1 fruit fly cellular context compared by ENCODE assay signal in genomic region chr3L:1740129-1740975, dm6.
TF ChIP-seq lines count a peak whose summit lies in the region.

No protein-coding gene starts in this region.

TF ChIP-seq in whole organism, embryonic, 481 proteins besides CTCF, POLR2A, EP300 and RAD21 (continued from another document and continues in another):
- TF ChIP-seq CG4282 (GFP tag; optimal IDR thresholded peaks at IDR 0.05; lab: Kevin White, UChicago) (no peak), CG10274 (GFP tag; optimal IDR thresholded peaks at IDR 0.05; lab: Kevin White, UChicago) (no peak), jumu (GFP tag; optimal IDR thresholded peaks at IDR 0.05; lab: Kevin White, UChicago) (peak; percentile 11), CG2889 (GFP tag; IDR thresholded peaks at IDR 0.05; lab: Robert Waterston, UW) (peak; percentile 67; the same call in 2 of the 3 replicates), ro (GFP tag; IDR thresholded peaks at IDR 0.05; lab: Robert Waterston, UW) (0 out of 2 replicates have a peak, but pooled peaks have one; percentile 13), insv (GFP tag; optimal IDR thresholded peaks at IDR 0.05; lab: Kevin White, UChicago) (no peak), CG11560 (tag; IDR thresholded peaks at IDR 0.05; lab: Robert Waterston, UW) (peak; percentile 45; the same call in 1 of the 3 replicates), CG4820 (GFP tag; optimal IDR thresholded peaks at IDR 0.05; lab: Kevin White, UChicago) (no peak), chn (GFP tag; optimal IDR thresholded peaks at IDR 0.05; lab: Kevin White, UChicago) (peak; percentile 55), sd (tag; optimal IDR thresholded peaks at IDR 0.05; lab: Kevin White, UChicago) (peak; percentile 87), CG15479 (GFP tag; optimal IDR thresholded peaks at IDR 0.05; lab: Kevin White, UChicago) (no peak), CG13296 (GFP tag; optimal IDR thresholded peaks at IDR 0.05; lab: Kevin White, UChicago) (peak; percentile 46), CG12071 (GFP tag; optimal IDR thresholded peaks at IDR 0.05; lab: Kevin White, UChicago) (no peak), vfl (GFP tag; optimal IDR thresholded peaks at IDR 0.05; lab: Kevin White, UChicago) (peak; percentile 11), Nf-YA (GFP tag; IDR thresholded peaks at IDR 0.05; lab: Robert Waterston, UW) (no peak), Tbp (GFP tag; optimal IDR thresholded peaks at IDR 0.05; lab: Kevin White, UChicago) (no peak), lmd (GFP tag; IDR thresholded peaks at IDR 0.05; lab: Robert Waterston, UW) (peak; percentile 84), CG9437 (GFP tag; optimal IDR thresholded peaks at IDR 0.05; lab: Kevin White, UChicago) (peak; percentile 15), row (GFP tag; IDR thresholded peaks at IDR 0.05; lab: Robert Waterston, UW) (peak; percentile 86), fd3F (GFP tag; optimal IDR thresholded peaks at IDR 0.05; lab: Kevin White, UChicago) (peak; percentile 72), sens-2 (GFP tag; IDR thresholded peaks at IDR 0.05; lab: Robert Waterston, UW) (0 out of 2 replicates have a peak, but pooled peaks have one; percentile 35), HHEX (GFP tag; optimal IDR thresholded peaks at IDR 0.05; lab: Kevin White, UChicago) (peak; percentile 37), HmgD (GFP tag; optimal IDR thresholded peaks at IDR 0.05; lab: Kevin White, UChicago) (no peak), CG9797 (GFP tag; optimal IDR thresholded peaks at IDR 0.05; lab: Kevin White, UChicago) (no peak), CG18599 (GFP tag; optimal IDR thresholded peaks at IDR 0.05; lab: Kevin White, UChicago) (no peak), ci (GFP tag; IDR thresholded peaks at IDR 0.05; lab: Robert Waterston, UW) (peak; percentile 88), CG6813 (GFP tag; optimal IDR thresholded peaks at IDR 0.05; lab: Kevin White, UChicago) (no peak), CG12299 (tag; optimal IDR thresholded peaks at IDR 0.05; lab: Kevin White, UChicago) (no peak), sr (GFP tag; IDR thresholded peaks at IDR 0.05; lab: Robert Waterston, UW) (peak; percentile 92), dm (GFP tag; optimal IDR thresholded peaks at IDR 0.05; lab: Kevin White, UChicago) (peak; percentile 23), ems (GFP tag; optimal IDR thresholded peaks at IDR 0.05; lab: Kevin White, UChicago) (peak; percentile 63), Side (GFP tag; optimal IDR thresholded peaks at IDR 0.05; lab: Kevin White, UChicago) (peak; percentile 23), CG12236 (GFP tag; optimal IDR thresholded peaks at IDR 0.05; lab: Kevin White, UChicago) (no peak), Dll (GFP tag; IDR thresholded peaks at IDR 0.05; lab: Robert Waterston, UW; ENCODE audit: partially characterized antibody) (no peak), CG9727 (GFP tag; optimal IDR thresholded peaks at IDR 0.05; lab: Kevin White, UChicago) (peak; percentile 24), aop (GFP tag; IDR thresholded peaks at IDR 0.05; lab: Robert Waterston, UW) (no peak), nerfin-2 (GFP tag; IDR thresholded peaks at IDR 0.05; lab: Robert Waterston, UW; ENCODE audit: partially characterized antibody) (no peak), inv (GFP tag; IDR thresholded peaks at IDR 0.05; lab: Robert Waterston, UW; ENCODE audit: partially characterized antibody) (no peak), CG14710 (tag; optimal IDR thresholded peaks at IDR 0.05; lab: Kevin White, UChicago) (no peak), lov (optimal IDR thresholded peaks at IDR 0.05; lab: Kevin White, UChicago) (no peak), lov (GFP tag; IDR thresholded peaks at IDR 0.05; lab: Robert Waterston, UW) (0 out of 3 replicates have a peak, but pooled peaks have one; percentile 23), CG10462 (GFP tag; optimal IDR thresholded peaks at IDR 0.05; lab: Kevin White, UChicago) (peak; percentile 0), H2.0 (GFP tag; IDR thresholded peaks at IDR 0.05; lab: Robert Waterston, UW) (peak; percentile 77), Aef1 (GFP tag; IDR thresholded peaks at IDR 0.05; lab: Robert Waterston, UW) (peak; percentile 73), Gug (GFP tag; IDR thresholded peaks at IDR 0.05; lab: Robert Waterston, UW) (peak; percentile 62), CG10366 (GFP tag; IDR thresholded peaks at IDR 0.05; lab: Robert Waterston, UW) (peak; percentile 83), croc (GFP tag; conservative IDR thresholded peaks at IDR 0.05; lab: Robert Waterston, UW) (no peak; the same call in 2 of the 3 replicates), Fer3 (tag; optimal IDR thresholded peaks at IDR 0.05; lab: Kevin White, UChicago) (peak; percentile 66), CG10209 (GFP tag; optimal IDR thresholded peaks at IDR 0.05; lab: Kevin White, UChicago) (peak; percentile 62), CG4404 (GFP tag; IDR thresholded peaks at IDR 0.05; lab: Robert Waterston, UW) (peak; percentile 51; the same call in 1 of the 2 replicates), kni (GFP tag; optimal IDR thresholded peaks at IDR 0.05; lab: Kevin White, UChicago) (no peak), CG11695 (GFP tag; IDR thresholded peaks at IDR 0.05; lab: Robert Waterston, UW) (peak; percentile 85), CkIIα-i1 (GFP tag; IDR thresholded peaks at IDR 0.05; lab: Robert Waterston, UW) (no peak), sim (GFP tag; IDR thresholded peaks at IDR 0.05; lab: Robert Waterston, UW) (no peak), CG17912 (GFP tag; optimal IDR thresholded peaks at IDR 0.05; lab: Kevin White, UChicago) (no peak), CG1832 (GFP tag; optimal IDR thresholded peaks at IDR 0.05; lab: Kevin White, UChicago) (no peak), sens (GFP tag; lab: Kevin White, UChicago) (peak; percentile 86), Doc3 (GFP tag; IDR thresholded peaks at IDR 0.05; lab: Robert Waterston, UW; ENCODE audit: partially characterized antibody) (no peak), D19A (tag; optimal IDR thresholded peaks at IDR 0.05; lab: Kevin White, UChicago) (no peak), mam (GFP tag; optimal IDR thresholded peaks at IDR 0.05; lab: Kevin White, UChicago) (peak; percentile 67), zf30C (GFP tag; optimal IDR thresholded peaks at IDR 0.05; lab: Kevin White, UChicago) (no peak), Blimp-1 (GFP tag; optimal IDR thresholded peaks at IDR 0.05; lab: Kevin White, UChicago) (no peak), jigr1 (GFP tag; IDR thresholded peaks at IDR 0.05; lab: Robert Waterston, UW) (peak; percentile 47; the same call in 2 of the 3 replicates), slou (GFP tag; optimal IDR thresholded peaks at IDR 0.05; lab: Kevin White, UChicago) (no peak), unpg (GFP tag; optimal IDR thresholded peaks at IDR 0.05; lab: Kevin White, UChicago) (peak; percentile 64), CG15269 (tag; optimal IDR thresholded peaks at IDR 0.05; lab: Kevin White, UChicago) (peak; percentile 86), Sin3A (optimal IDR thresholded peaks at IDR 0.05; lab: Kevin White, UChicago) (no peak), Adf1 (GFP tag; IDR thresholded peaks at IDR 0.05; lab: Robert Waterston, UW) (no peak), CG33213 (GFP tag; optimal IDR thresholded peaks at IDR 0.05; lab: Kevin White, UChicago) (no peak), CG10979 (tag; optimal IDR thresholded peaks at IDR 0.05; lab: Kevin White, UChicago) (no peak), btn (GFP tag; optimal IDR thresholded peaks at IDR 0.05; lab: Kevin White, UChicago) (no peak), fu2 (GFP tag; optimal IDR thresholded peaks at IDR 0.05; lab: Kevin White, UChicago) (peak; percentile 38), Hey (tag; optimal IDR thresholded peaks at IDR 0.05; lab: Kevin White, UChicago) (no peak), Dp (GFP tag; optimal IDR thresholded peaks at IDR 0.05; lab: Kevin White, UChicago) (no peak), slp2 (GFP tag; optimal IDR thresholded peaks at IDR 0.05; lab: Kevin White, UChicago) (peak; percentile 36), sob (GFP tag; IDR thresholded peaks at IDR 0.05; lab: Robert Waterston, UW) (peak; percentile 77), Hr51 (GFP tag; optimal IDR thresholded peaks at IDR 0.05; lab: Kevin White, UChicago) (peak; percentile 34 to 83), knrl (GFP tag; IDR thresholded peaks at IDR 0.05; lab: Robert Waterston, UW; ENCODE audit: partially characterized antibody) (no peak), Drgx (GFP tag; IDR thresholded peaks at IDR 0.05; lab: Robert Waterston, UW) (peak; percentile 52), CG5180 (GFP tag; optimal IDR thresholded peaks at IDR 0.05; lab: Kevin White, UChicago) (no peak), zen2 (GFP tag; IDR thresholded peaks at IDR 0.05; lab: Robert Waterston, UW; ENCODE audit: partially characterized antibody) (no peak), toy (GFP tag; IDR thresholded peaks at IDR 0.05; lab: Robert Waterston, UW) (peak; percentile 43; the same call in 1 of the 2 replicates), sqz (GFP tag; optimal IDR thresholded peaks at IDR 0.05; lab: Kevin White, UChicago) (no peak), Ets65A (GFP tag; lab: Kevin White, UChicago) (peak; percentile 94), CG31365 (tag; optimal IDR thresholded peaks at IDR 0.05; lab: Kevin White, UChicago) (no peak), Lpt (GFP tag; optimal IDR thresholded peaks at IDR 0.05; lab: Kevin White, UChicago) (no peak), CG11456 (GFP tag; IDR thresholded peaks at IDR 0.05; lab: Robert Waterston, UW) (peak; percentile 76; the same call in 2 of the 3 replicates), CG8359 (GFP tag; optimal IDR thresholded peaks at IDR 0.05; lab: Kevin White, UChicago; ENCODE audit: borderline replicate concordance) (no peak), CG34422 (GFP tag; IDR thresholded peaks at IDR 0.05; lab: Robert Waterston, UW) (peak; percentile 80; the same call in 2 of the 3 replicates), CG14667 (GFP tag; IDR thresholded peaks at IDR 0.05; lab: Robert Waterston, UW) (peak; percentile 43; the same call in 1 of the 2 replicates), Dad (GFP tag; optimal IDR thresholded peaks at IDR 0.05; lab: Kevin White, UChicago) (no peak), vvl (GFP tag; IDR thresholded peaks at IDR 0.05; lab: Robert Waterston, UW) (peak; percentile 89), CG14965 (GFP tag; optimal IDR thresholded peaks at IDR 0.05; lab: Kevin White, UChicago; ENCODE audit: borderline replicate concordance) (no peak), lola (GFP tag; optimal IDR thresholded peaks at IDR 0.05; lab: Kevin White, UChicago) (no peak), ken (GFP tag; IDR thresholded peaks at IDR 0.05; lab: Robert Waterston, UW) (peak; percentile 53; the same call in 2 of the 3 replicates), mld (GFP tag; IDR thresholded peaks at IDR 0.05; lab: Robert Waterston, UW; ENCODE audit: partially characterized antibody) (no peak), CG9932 (GFP tag; IDR thresholded peaks at IDR 0.05; lab: Robert Waterston, UW) (peak; percentile 63), CG2678 (tag; optimal IDR thresholded peaks at IDR 0.05; lab: Kevin White, UChicago) (peak; percentile 66), C15 (GFP tag; IDR thresholded peaks at IDR 0.05; lab: Robert Waterston, UW) (peak; percentile 42; the same call in 1 of the 3 replicates), CG14050 (GFP tag; IDR thresholded peaks at IDR 0.05; lab: Robert Waterston, UW) (peak; percentile 73; the same call in 2 of the 3 replicates), NfI (GFP tag; optimal IDR thresholded peaks at IDR 0.05; lab: Kevin White, UChicago) (peak; percentile 68), tup (GFP tag; optimal IDR thresholded peaks at IDR 0.05; lab: Kevin White, UChicago) (peak; percentile 10), wor (GFP tag; IDR thresholded peaks at IDR 0.05; lab: Robert Waterston, UW) (peak; percentile 40; the same call in 1 of the 2 replicates), Abd-B (GFP tag; optimal IDR thresholded peaks at IDR 0.05; lab: Kevin White, UChicago) (peak; percentile 73), D19B (GFP tag; optimal IDR thresholded peaks at IDR 0.05; lab: Kevin White, UChicago) (peak; percentile 17), BEAF-32 (GFP tag; optimal IDR thresholded peaks at IDR 0.05; lab: Kevin White, UChicago) (no peak), klu (GFP tag; IDR thresholded peaks at IDR 0.05; lab: Robert Waterston, UW) (0 out of 2 replicates have a peak, but pooled peaks have one; percentile 55), CG15073 (GFP tag; optimal IDR thresholded peaks at IDR 0.05; lab: Kevin White, UChicago) (no peak), Xrp1 (GFP tag; IDR thresholded peaks at IDR 0.05; lab: Robert Waterston, UW) (peak; percentile 63), CG4328 (GFP tag; optimal IDR thresholded peaks at IDR 0.05; lab: Kevin White, UChicago) (no peak), Oli (tag; optimal IDR thresholded peaks at IDR 0.05; lab: Kevin White, UChicago) (peak; percentile 83), Elba2 (GFP tag; optimal IDR thresholded peaks at IDR 0.05; lab: Kevin White, UChicago) (no peak), CG10543 (GFP tag; optimal IDR thresholded peaks at IDR 0.05; lab: Kevin White, UChicago) (no peak), ato (GFP tag; IDR thresholded peaks at IDR 0.05; lab: Robert Waterston, UW; ENCODE audit: partially characterized antibody) (no peak), zfh1 (GFP tag; IDR thresholded peaks at IDR 0.05; lab: Robert Waterston, UW) (peak; percentile 62; the same call in 2 of the 3 replicates), CG11696 (GFP tag; IDR thresholded peaks at IDR 0.05; lab: Robert Waterston, UW) (peak; percentile 32; the same call in 1 of the 2 replicates), hkb (optimal IDR thresholded peaks at IDR 0.05; lab: Kevin White, UChicago) (no peak), hkb (GFP tag; IDR thresholded peaks at IDR 0.05; lab: Robert Waterston, UW) (peak; percentile 52), CG12659 (GFP tag; optimal IDR thresholded peaks at IDR 0.05; lab: Kevin White, UChicago) (peak; percentile 69), CG32767 (GFP tag; IDR thresholded peaks at IDR 0.05; lab: Robert Waterston, UW) (peak; percentile 53; the same call in 1 of the 2 replicates), CG18011 (GFP tag; optimal IDR thresholded peaks at IDR 0.05; lab: Kevin White, UChicago) (no peak), GATAe (GFP tag; conservative IDR thresholded peaks at IDR 0.05; lab: Robert Waterston, UW) (no peak), wek (GFP tag; optimal IDR thresholded peaks at IDR 0.05; lab: Kevin White, UChicago) (peak; percentile 17), Sry-β (GFP tag; optimal IDR thresholded peaks at IDR 0.05; lab: Kevin White, UChicago) (no peak), YL-1 (GFP tag; optimal IDR thresholded peaks at IDR 0.05; lab: Kevin White, UChicago) (no peak), Asciz (GFP tag; optimal IDR thresholded peaks at IDR 0.05; lab: Kevin White, UChicago) (peak; percentile 25), hth (optimal IDR thresholded peaks at IDR 0.05; lab: Kevin White, UChicago) (no peak), dan (GFP tag; IDR thresholded peaks at IDR 0.05; lab: Robert Waterston, UW) (no peak), CG1602 (GFP tag; optimal IDR thresholded peaks at IDR 0.05; lab: Kevin White, UChicago) (peak; percentile 44), pnt (GFP tag; optimal IDR thresholded peaks at IDR 0.05; lab: Kevin White, UChicago) (no peak), disco-r (GFP tag; optimal IDR thresholded peaks at IDR 0.05; lab: Kevin White, UChicago) (no peak)
